Worm (Caenorhabditis elegans) whole organism, late embryonic: ENCODE measurements around the gene T13C5.10.

Source experiments
- C38D4.7 ChIP-seq: fragments of 200-800 bp; sonication (Bioruptor generic); optimal IDR thresholded peaks from 2 replicates; lab custom pipeline; 2018; ENCODE audit warnings: mild to moderate bottlenecking, missing genetic modification characterization, moderate library complexity, missing compliant biosample characterization
- F13H6.1 ChIP-seq: sonication (generic microtip); optimal IDR thresholded peaks from 2 replicates; lab custom pipeline; 2016; ENCODE audit warnings: missing genetic modification characterization, missing compliant biosample characterization
- ceh-9 ChIP-seq: sonication (generic microtip); optimal IDR thresholded peaks from 2 replicates; lab custom pipeline; 2016; ENCODE audit warnings: mild to moderate bottlenecking, missing genetic modification characterization, inconsistent platforms, missing compliant biosample characterization
- ets-4 ChIP-seq: sonication (generic microtip); optimal IDR thresholded peaks from 2 replicates; lab custom pipeline; 2016; ENCODE audit warnings: missing genetic modification characterization, missing compliant biosample characterization
- fax-1 ChIP-seq: sonication (generic microtip); optimal IDR thresholded peaks from 2 replicates; lab custom pipeline; 2016; ENCODE audit warnings: missing genotype, missing genetic modification characterization, missing compliant biosample characterization

ce11 chrX:6211322-6211820, 23.4 kb downstream of the T13C5.10 start:
- TF ChIP-seq fax-1 (tag; lab: Kevin White, UChicago) (no peak), F13H6.1 (tag; lab: Kevin White, UChicago) (no peak), ets-4 (tag; lab: Kevin White, UChicago) (no peak), ceh-9 (no peak), C38D4.7 (GFP tag; lab: Kevin White, UChicago) (no peak)
